Fruit fly (Drosophila melanogaster) whole organism: ENCODE results near the gene Hou.

Source experiments
- CG8478 ChIP-seq: fragments of >200 bp; optimal IDR thresholded peaks from 2 replicates; lab custom pipeline; 2018; ENCODE audit warnings: inconsistent platforms
- Dll ChIP-seq: fragments of >200 bp; optimal IDR thresholded peaks from 2 replicates; lab custom pipeline; 2017
- EcR ChIP-seq, 2 experiments: fragments of >200 bp; optimal IDR thresholded peaks; 2 replicates each; lab custom pipeline; 2017; ENCODE audit warnings: missing biosample characterization in 2 of 2, missing genetic modification characterization in 2 of 2, missing genetic modification reagents in 2 of 2
- pan ChIP-seq: fragments of >200 bp; optimal IDR thresholded peaks from 2 replicates; lab custom pipeline; 2017
- psq ChIP-seq: fragments of >200 bp; optimal IDR thresholded peaks from 2 replicates; lab custom pipeline; 2017
- usp ChIP-seq: fragments of >200 bp; optimal IDR thresholded peaks from 2 replicates; lab custom pipeline; 2017; ENCODE audit warnings: missing biosample characterization, missing genetic modification characterization, mixed read lengths

DNA sequence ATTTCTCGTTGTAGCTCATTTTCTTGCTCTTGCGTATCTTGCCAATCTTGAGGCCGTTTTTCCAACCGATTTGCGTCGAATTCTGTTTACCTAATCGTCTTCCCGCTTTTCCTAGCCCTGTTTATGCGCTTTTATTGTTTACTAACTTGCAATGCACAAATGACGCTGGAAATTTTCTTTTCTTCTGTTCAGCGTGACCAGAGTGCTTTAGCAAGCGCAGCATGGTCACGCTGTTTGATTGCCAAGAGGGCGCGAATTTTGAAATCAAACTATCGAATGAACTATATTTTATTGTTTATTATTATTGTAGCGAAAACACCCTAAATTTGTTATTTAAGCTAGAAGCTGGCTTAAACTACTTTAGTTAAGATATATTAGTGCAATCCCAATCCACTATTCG, at the start of gene Hou:
- no peak for TF ChIP-seq EcR (GFP tag; optimal IDR thresholded peaks at IDR 0.05; lab: Kevin White, UChicago)
- no peak for TF ChIP-seq CG8478
- no peak for TF ChIP-seq pan (lab: Kevin White, UChicago)
- TF ChIP-seq usp (GFP tag; lab: Kevin White, UChicago): no peak
- no peak for TF ChIP-seq psq
- TF ChIP-seq Dll (lab: Kevin White, UChicago): no peak
